Worm (Caenorhabditis elegans) whole organism, late embryonic: Measurements from ENCODE around the gene C14E2.6.
A peak's percentile ranks its signal among the peaks of the same experiment; 100 is the strongest.

Source experiments
- C38D4.7 ChIP-seq: fragments of 200-800 bp; sonication (Bioruptor generic); optimal IDR thresholded peaks from 2 replicates; lab custom pipeline; 2018; ENCODE audit warnings: mild to moderate bottlenecking, missing genetic modification characterization, moderate library complexity, missing compliant biosample characterization
- K02D7.2 ChIP-seq: sonication (generic microtip); optimal IDR thresholded peaks from 2 replicates; lab custom pipeline; 2017; ENCODE audit warnings: mild to moderate bottlenecking, missing genetic modification characterization, missing compliant biosample characterization
- K09A11.1 ChIP-seq: sonication (generic microtip); optimal IDR thresholded peaks from 2 replicates; lab custom pipeline; 2017; ENCODE audit warnings: antibody characterized with exemption, mild to moderate bottlenecking, missing genetic modification characterization, missing compliant biosample characterization; ENCODE audit not compliant: insufficient read depth
- T23F11.4 ChIP-seq: fragments of 200-800 bp; sonication (Bioruptor generic); optimal IDR thresholded peaks from 2 replicates; lab custom pipeline; 2018; ENCODE audit warnings: mild to moderate bottlenecking, missing genetic modification characterization, missing compliant biosample characterization
- Y22D7AL.16 ChIP-seq: sonication (generic microtip); optimal IDR thresholded peaks from 2 replicates; lab custom pipeline; 2016; ENCODE audit warnings: missing genetic modification characterization, missing compliant biosample characterization
- ahr-1 ChIP-seq: sonication (generic microtip); optimal IDR thresholded peaks from 2 replicates; lab custom pipeline; 2016; ENCODE audit warnings: missing genetic modification characterization, missing compliant biosample characterization
- ama-1 ChIP-seq: fragments of 150-350 bp; optimal IDR thresholded peaks from 2 replicates; lab custom pipeline; 2014
- ceh-14 ChIP-seq: sonication (generic microtip); optimal IDR thresholded peaks from 2 replicates; lab custom pipeline; 2016; ENCODE audit warnings: missing genotype, missing genetic modification characterization, missing compliant biosample characterization
- ceh-19 ChIP-seq: fragments of 200-800 bp; sonication (Bioruptor generic); optimal IDR thresholded peaks from 2 replicates; lab custom pipeline; 2018; ENCODE audit warnings: mild to moderate bottlenecking, missing genetic modification characterization, missing compliant biosample characterization
- ceh-30 ChIP-seq: fragments of 150-350 bp; optimal IDR thresholded peaks from 2 replicates; lab custom pipeline; 2014; ENCODE audit warnings: missing biosample characterization, missing genetic modification characterization
- ceh-31 ChIP-seq: sonication (generic microtip); optimal IDR thresholded peaks from 2 replicates; lab custom pipeline; 2016; ENCODE audit warnings: missing genetic modification characterization, missing compliant biosample characterization
- ceh-34 ChIP-seq: sonication (generic microtip); optimal IDR thresholded peaks from 2 replicates; lab custom pipeline; 2016; ENCODE audit warnings: mild to moderate bottlenecking, missing genetic modification characterization, missing compliant biosample characterization
- dmd-4 ChIP-seq: sonication (generic microtip); optimal IDR thresholded peaks from 2 replicates; lab custom pipeline; 2016; ENCODE audit warnings: borderline replicate concordance, missing genetic modification characterization, missing compliant biosample characterization
- dve-1 ChIP-seq: sonication (generic microtip); optimal IDR thresholded peaks from 2 replicates; lab custom pipeline; 2017; ENCODE audit warnings: antibody characterized with exemption, mild to moderate bottlenecking, missing genetic modification characterization, missing compliant biosample characterization
- elt-2 ChIP-seq: sonication (generic microtip); optimal IDR thresholded peaks from 2 replicates; lab custom pipeline; 2016; ENCODE audit warnings: missing genetic modification reagents, missing genetic modification characterization, missing compliant biosample characterization
- elt-4 ChIP-seq: sonication (generic microtip); optimal IDR thresholded peaks from 2 replicates; lab custom pipeline; 2016; ENCODE audit warnings: missing genetic modification characterization, missing compliant biosample characterization
- ets-4 ChIP-seq: sonication (generic microtip); optimal IDR thresholded peaks from 2 replicates; lab custom pipeline; 2016; ENCODE audit warnings: missing genetic modification characterization, missing compliant biosample characterization
- eyg-1 ChIP-seq: sonication (generic microtip); optimal IDR thresholded peaks from 2 replicates; lab custom pipeline; 2016; ENCODE audit warnings: missing genotype, missing genetic modification characterization, missing compliant biosample characterization
- fax-1 ChIP-seq: sonication (generic microtip); optimal IDR thresholded peaks from 2 replicates; lab custom pipeline; 2016; ENCODE audit warnings: missing genotype, missing genetic modification characterization, missing compliant biosample characterization
- gmeb-2 ChIP-seq: sonication (generic microtip); optimal IDR thresholded peaks from 2 replicates; lab custom pipeline; 2016; ENCODE audit warnings: missing genetic modification characterization, inconsistent platforms, missing compliant biosample characterization
- hlh-30 ChIP-seq: sonication (generic microtip); optimal IDR thresholded peaks from 2 replicates; lab custom pipeline; 2017; ENCODE audit warnings: antibody characterized with exemption, missing genetic modification characterization, missing compliant biosample characterization; ENCODE audit not compliant: insufficient read depth
- lim-6 ChIP-seq: sonication (generic microtip); optimal IDR thresholded peaks from 2 replicates; lab custom pipeline; 2016; ENCODE audit warnings: missing genetic modification characterization, missing compliant biosample characterization
- lin-11 ChIP-seq: fragments of 200-800 bp; sonication (Bioruptor generic); optimal IDR thresholded peaks from 2 replicates; lab custom pipeline; 2018; ENCODE audit warnings: mild to moderate bottlenecking, missing genetic modification characterization, missing compliant biosample characterization
- mec-3 ChIP-seq: sonication (generic microtip); optimal IDR thresholded peaks from 2 replicates; lab custom pipeline; 2016; ENCODE audit warnings: borderline replicate concordance, missing genetic modification characterization, missing compliant biosample characterization
- nfya-1 ChIP-seq: sonication (generic microtip); optimal IDR thresholded peaks from 2 replicates; lab custom pipeline; 2017; ENCODE audit warnings: missing genetic modification characterization, mild to moderate bottlenecking, missing compliant biosample characterization, antibody characterized with exemption, moderate library complexity
- nhr-11 ChIP-seq: fragments of 150-350 bp; optimal IDR thresholded peaks from 2 replicates; lab custom pipeline; 2014; ENCODE audit warnings: missing biosample characterization, missing genetic modification characterization
- npax-4 ChIP-seq: sonication (generic microtip); optimal IDR thresholded peaks from 2 replicates; lab custom pipeline; 2016; ENCODE audit warnings: missing genetic modification characterization, missing compliant biosample characterization
- odd-2 ChIP-seq: sonication (generic microtip); optimal IDR thresholded peaks from 2 replicates; lab custom pipeline; 2017; ENCODE audit warnings: antibody characterized with exemption, mild to moderate bottlenecking, missing genetic modification characterization, missing compliant biosample characterization
- pag-3 ChIP-seq: sonication (generic microtip); optimal IDR thresholded peaks from 2 replicates; lab custom pipeline; 2016; ENCODE audit warnings: missing compliant biosample characterization, missing genetic modification characterization, borderline replicate concordance
- pat-9 ChIP-seq: fragments of 200-800 bp; sonication (Bioruptor generic); optimal IDR thresholded peaks from 2 replicates; lab custom pipeline; 2018; ENCODE audit warnings: mild to moderate bottlenecking, missing genetic modification characterization, moderate library complexity, missing compliant biosample characterization
- pax-1 ChIP-seq: fragments of 150-350 bp; optimal IDR thresholded peaks from 2 replicates; lab custom pipeline; 2014; ENCODE audit warnings: missing biosample characterization, missing genetic modification characterization
- pros-1 ChIP-seq: fragments of 150-350 bp; optimal IDR thresholded peaks from 2 replicates; lab custom pipeline; 2014; ENCODE audit warnings: missing biosample characterization, missing genetic modification reagents, missing genetic modification characterization
- ref-2 ChIP-seq: sonication (generic microtip); optimal IDR thresholded peaks from 2 replicates; lab custom pipeline; 2016; ENCODE audit warnings: missing genetic modification characterization, missing compliant biosample characterization
- rnt-1 ChIP-seq: sonication (generic microtip); optimal IDR thresholded peaks from 2 replicates; lab custom pipeline; 2016; ENCODE audit warnings: missing genetic modification characterization, missing compliant biosample characterization
- sdc-2 ChIP-seq: sonication (generic microtip); optimal IDR thresholded peaks from 2 replicates; lab custom pipeline; 2016; ENCODE audit warnings: missing genotype, missing genetic modification characterization, missing compliant biosample characterization
- sox-2 ChIP-seq: fragments of 200-800 bp; sonication (Bioruptor generic); IDR thresholded peaks from 2 replicates; pipeline ENCODE4 v1.3.6; 2022; ENCODE audit warnings: missing genetic modification reagents, missing genetic modification characterization, missing compliant biosample characterization
- sox-4 ChIP-seq: sonication (generic microtip); optimal IDR thresholded peaks from 2 replicates; lab custom pipeline; 2017; ENCODE audit warnings: mild to moderate bottlenecking, missing genetic modification characterization, inconsistent platforms, missing compliant biosample characterization
- syd-9 ChIP-seq: sonication (generic microtip); optimal IDR thresholded peaks from 2 replicates; lab custom pipeline; 2016; ENCODE audit warnings: mild to moderate bottlenecking, missing genetic modification characterization, moderate library complexity, missing compliant biosample characterization
- tbx-2 ChIP-seq: sonication (generic microtip); optimal IDR thresholded peaks from 2 replicates; lab custom pipeline; 2016; ENCODE audit warnings: missing genetic modification characterization, missing compliant biosample characterization
- ttx-3 ChIP-seq: sonication (generic microtip); optimal IDR thresholded peaks from 2 replicates; lab custom pipeline; 2016; ENCODE audit warnings: missing genetic modification reagents, missing genetic modification characterization, missing compliant biosample characterization
- unc-86 ChIP-seq: sonication (generic microtip); optimal IDR thresholded peaks from 2 replicates; lab custom pipeline; 2016; ENCODE audit warnings: missing genetic modification characterization, missing compliant biosample characterization
- zip-5 ChIP-seq: sonication (generic microtip); optimal IDR thresholded peaks from 2 replicates; lab custom pipeline; 2016; ENCODE audit warnings: missing genetic modification characterization, missing compliant biosample characterization

Gene C14E2.6

DNA sequence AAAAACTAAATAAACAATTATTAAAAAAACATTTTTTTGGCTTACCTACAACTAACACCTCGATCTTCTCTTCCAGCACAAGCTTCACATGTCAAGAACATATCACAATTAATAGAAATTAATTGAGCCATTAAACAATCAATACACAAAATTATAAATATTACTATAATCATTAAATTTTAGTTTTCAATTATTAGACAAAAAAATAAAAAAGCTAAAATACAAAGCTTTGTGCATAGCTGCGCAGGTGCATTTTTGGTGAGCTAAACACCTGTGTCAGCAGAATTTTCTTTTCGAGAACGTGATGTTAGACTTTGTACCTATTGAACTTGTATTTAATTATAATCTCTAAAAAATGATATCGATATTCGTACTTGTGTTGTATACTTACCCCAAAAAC is at the start of gene C14E2.6:
Gene C14E2.6, minus strand, starts transcription at position 101 of the 400 bp plus-strand sequence.
- TF ChIP-seq npax-4 (tag; lab: Kevin White, UChicago) = no peak
- TF ChIP-seq pat-9 (tag; lab: Kevin White, UChicago) = no peak
- TF ChIP-seq K09A11.1 = no peak
- TF ChIP-seq sdc-2 = no peak
- TF ChIP-seq sox-2 (GFP tag; lab: Robert Waterston, UW) = no peak
- TF ChIP-seq ama-1 = no peak
- no peak for TF ChIP-seq eyg-1
- TF ChIP-seq sox-4 = no peak
- no peak for TF ChIP-seq T23F11.4 (GFP tag; lab: Kevin White, UChicago)
- no peak for TF ChIP-seq ceh-30 (tag; lab: Kevin White, UChicago)
- TF ChIP-seq pax-1 (tag; lab: Kevin White, UChicago) = no peak
- no peak for TF ChIP-seq ahr-1 (tag; lab: Kevin White, UChicago)
- TF ChIP-seq nhr-11 (tag; lab: Kevin White, UChicago) = no peak
- TF ChIP-seq Y22D7AL.16 (tag; lab: Kevin White, UChicago) = no peak
- no peak for TF ChIP-seq ref-2
- TF ChIP-seq elt-2 (tag; lab: Kevin White, UChicago) = no peak
- no peak for TF ChIP-seq ets-4 (tag; lab: Kevin White, UChicago)
- TF ChIP-seq ceh-34 = no peak
- no peak for TF ChIP-seq K02D7.2 (tag; lab: Kevin White, UChicago)
- no peak for TF ChIP-seq odd-2 (tag; lab: Kevin White, UChicago)

DNA sequence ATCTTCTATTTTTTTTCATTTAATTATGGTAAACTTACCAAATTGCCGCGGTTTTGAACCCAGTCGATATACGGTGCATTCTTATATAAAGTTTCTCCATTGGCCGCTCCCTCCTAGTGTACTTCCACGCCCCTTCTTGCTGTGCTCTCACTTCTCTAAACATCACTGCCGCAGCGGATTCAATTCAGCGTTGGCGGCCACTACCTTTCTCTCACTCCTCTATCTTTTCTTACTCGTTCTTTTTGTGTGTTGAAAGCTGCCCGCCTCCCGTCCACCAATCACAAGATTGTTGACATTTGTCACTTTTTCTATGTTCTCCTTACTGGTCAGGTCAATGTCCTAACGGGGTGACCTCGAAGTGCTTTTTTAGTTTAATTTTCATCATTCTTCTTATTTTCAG is 41.2 kb upstream of the C14E2.6 start:
- TF ChIP-seq nfya-1 (tag; lab: Kevin White, UChicago) = peak; percentile 88
- no peak for TF ChIP-seq ceh-31
- TF ChIP-seq elt-2 (tag; lab: Kevin White, UChicago) = no peak
- TF ChIP-seq tbx-2 (tag; lab: Kevin White, UChicago) = no peak
- TF ChIP-seq sdc-2 = peak; percentile 64
- no peak for TF ChIP-seq dve-1 (tag; lab: Kevin White, UChicago)
- TF ChIP-seq K02D7.2 (tag; lab: Kevin White, UChicago) = no peak
- TF ChIP-seq ceh-30 (tag; lab: Kevin White, UChicago) = no peak

DNA sequence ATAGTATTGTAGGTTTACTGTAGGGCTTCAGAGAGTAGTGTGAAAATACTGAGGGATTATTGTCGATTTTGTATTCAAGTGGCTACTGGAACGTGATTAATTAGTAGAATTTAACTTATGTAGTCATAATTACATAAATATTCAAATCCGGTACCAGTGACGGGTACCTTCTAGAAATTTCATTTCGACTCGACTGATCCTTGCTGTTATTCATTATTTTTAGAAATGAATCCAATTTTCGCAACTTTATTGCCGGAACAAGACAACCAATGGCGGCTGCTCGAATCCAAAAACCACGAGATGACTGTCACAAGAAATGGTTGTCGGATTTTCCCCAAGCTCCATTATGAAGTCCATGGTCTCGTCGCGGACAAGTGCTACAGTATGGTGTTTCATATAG is 35.1 kb upstream of the C14E2.6 start, which contains the start of gene tbx-41:
Gene tbx-41, plus strand, starts transcription at position 301 of the 400 bp plus-strand sequence.
- no peak for TF ChIP-seq lim-6 (tag; lab: Kevin White, UChicago)
- no peak for TF ChIP-seq Y22D7AL.16 (tag; lab: Kevin White, UChicago)
- TF ChIP-seq dmd-4 = no peak

DNA sequence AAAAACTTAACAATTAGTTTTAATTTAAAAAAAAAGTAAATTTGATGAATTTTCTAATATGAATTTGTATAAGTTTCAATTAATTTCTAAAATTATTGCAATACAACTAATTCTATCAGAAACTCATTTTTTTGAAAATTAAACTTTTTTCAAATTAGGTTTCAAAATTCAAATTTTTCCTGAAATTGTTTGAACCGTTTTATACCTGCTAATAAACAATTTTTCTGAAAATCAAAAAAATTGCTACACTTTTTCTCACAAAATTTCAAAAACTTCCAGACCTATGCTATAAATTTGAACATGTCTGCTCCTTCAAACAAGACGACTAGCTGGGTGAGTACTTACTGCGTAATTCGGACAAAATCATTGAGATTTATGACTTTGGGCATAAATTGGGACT is 30.6 kb upstream of the C14E2.6 start, which contains the start of gene T26C11.8:
Gene T26C11.8, plus strand, starts transcription at position 301 of the 400 bp plus-strand sequence.
- TF ChIP-seq dve-1 (tag; lab: Kevin White, UChicago) (no peak), ceh-31 (no peak), pag-3 (tag; lab: Kevin White, UChicago) (no peak), ceh-30 (tag; lab: Kevin White, UChicago) (no peak), ceh-19 (GFP tag; lab: Kevin White, UChicago) (no peak), ttx-3 (tag; lab: Kevin White, UChicago) (no peak), rnt-1 (tag; lab: Kevin White, UChicago) (no peak), pax-1 (tag; lab: Kevin White, UChicago) (no peak), lim-6 (tag; lab: Kevin White, UChicago) (no peak), mec-3 (tag; lab: Kevin White, UChicago) (no peak), T23F11.4 (GFP tag; lab: Kevin White, UChicago) (no peak), lin-11 (tag; lab: Kevin White, UChicago) (no peak), zip-5 (tag; lab: Kevin White, UChicago) (no peak), sdc-2 (no peak)

DNA sequence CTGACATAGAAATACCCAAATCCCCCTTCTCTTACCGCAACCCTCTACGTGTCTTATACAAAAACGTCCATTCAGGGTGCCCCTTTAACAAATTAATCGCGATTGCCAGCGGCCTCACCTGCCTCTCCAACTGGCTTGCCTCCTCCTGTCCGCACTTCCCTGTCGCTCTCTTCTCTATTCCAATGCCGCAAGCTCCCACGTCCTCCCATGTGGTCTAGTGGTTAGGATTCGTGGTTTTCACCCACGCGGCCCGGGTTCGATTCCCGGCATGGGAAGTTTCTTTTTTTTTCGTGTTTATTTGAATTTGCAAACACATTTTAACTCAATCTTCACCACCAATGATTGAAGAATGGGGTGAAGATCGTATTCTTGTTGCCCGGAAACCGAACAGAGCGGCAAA is 28.8 kb upstream of the C14E2.6 start:
- TF ChIP-seq sox-4 (peak; percentile 76), ceh-34 (peak; percentile 85), K02D7.2 (tag; lab: Kevin White, UChicago) (peak; percentile 68), ttx-3 (tag; lab: Kevin White, UChicago) (peak; percentile 82), unc-86 (tag; lab: Kevin White, UChicago) (peak; percentile 53), ref-2 (peak; percentile 75), gmeb-2 (tag; lab: Kevin White, UChicago) (peak; percentile 61), dve-1 (tag; lab: Kevin White, UChicago) (peak; percentile 19), mec-3 (tag; lab: Kevin White, UChicago) (peak; percentile 32), pros-1 (tag; lab: Kevin White, UChicago) (no peak), ceh-14 (tag; lab: Kevin White, UChicago) (peak; percentile 60), ceh-31 (peak; percentile 82), hlh-30 (tag; lab: Kevin White, UChicago) (peak; percentile 1), nfya-1 (tag; lab: Kevin White, UChicago) (peak; percentile 65), syd-9 (peak; percentile 65), fax-1 (tag; lab: Kevin White, UChicago) (peak; percentile 64), pag-3 (tag; lab: Kevin White, UChicago) (peak; percentile 48), elt-4 (tag; lab: Kevin White, UChicago) (no peak), C38D4.7 (GFP tag; lab: Kevin White, UChicago) (peak; percentile 66), tbx-2 (tag; lab: Kevin White, UChicago) (peak; percentile 84), sox-2 (GFP tag; lab: Robert Waterston, UW) (peak; percentile 74)
